Worm (Caenorhabditis elegans): ENCODE data around the gene R10F2.5.

ce11 chrIII:2907819-2908218, 16.7 kb downstream of the R10F2.5 start:
- TF ChIP-seq him-1 (tag; optimal IDR thresholded peaks at IDR 0.05) (no peak), dao-5 (tag; optimal IDR thresholded peaks at IDR 0.05) (no peak), W03F9.2 (tag; optimal IDR thresholded peaks at IDR 0.05) (no peak)

Measured in whole organism, L4/young adult.